Fruit fly (Drosophila melanogaster) whole organism, prepupa: ENCODE data around the gene L2HGDH.

Experiments
- Blimp-1 ChIP-seq: fragments of 200-800 bp; sonication (Bioruptor generic); optimal IDR thresholded peaks from 3 replicates; lab custom pipeline; 2017; ENCODE audit warnings: missing biosample characterization, missing genetic modification characterization, mild to moderate bottlenecking, moderate library complexity, missing genetic modification reagents
- CG10631 ChIP-seq: fragments of 200-800 bp; sonication (Bioruptor generic); optimal IDR thresholded peaks from 2 replicates; lab custom pipeline; 2016; ENCODE audit warnings: missing biosample characterization, missing genetic modification characterization
- CG10669 ChIP-seq: fragments of 200-800 bp; sonication (Bioruptor generic); optimal IDR thresholded peaks from 3 replicates; lab custom pipeline; 2018; ENCODE audit warnings: missing biosample characterization, mild to moderate bottlenecking, missing genetic modification characterization, moderate library complexity
- CG11762 ChIP-seq: fragments of 200-800 bp; sonication (Bioruptor generic); optimal IDR thresholded peaks from 3 replicates; lab custom pipeline; 2016; ENCODE audit warnings: missing biosample characterization, missing genetic modification characterization; ENCODE audit not compliant: insufficient read depth
- CG1621 ChIP-seq: fragments of 200-800 bp; sonication (Bioruptor generic); optimal IDR thresholded peaks from 3 replicates; lab custom pipeline; 2018; ENCODE audit warnings: missing biosample characterization, mild to moderate bottlenecking, missing genetic modification characterization
- CG16779 ChIP-seq: fragments of 200-800 bp; sonication (Bioruptor generic); optimal IDR thresholded peaks from 3 replicates; lab custom pipeline; 2017; ENCODE audit warnings: missing biosample characterization, mild to moderate bottlenecking, missing genetic modification characterization
- CG31627 ChIP-seq: fragments of 200-800 bp; sonication (Bioruptor generic); optimal IDR thresholded peaks from 3 replicates; lab custom pipeline; 2016; ENCODE audit warnings: missing biosample characterization, missing genetic modification characterization
- CG3919 ChIP-seq: fragments of 200-800 bp; sonication (Bioruptor generic); optimal IDR thresholded peaks from 3 replicates; lab custom pipeline; 2016; ENCODE audit warnings: missing biosample characterization, missing genetic modification characterization
- CG6163 ChIP-seq: fragments of 200-800 bp; sonication (Bioruptor generic); IDR thresholded peaks from 3 replicates; pipeline ENCODE4 v1.3.6; 2022; ENCODE audit warnings: missing biosample characterization, missing genetic modification characterization
- CG6808 ChIP-seq: fragments of 200-800 bp; sonication (Bioruptor generic); optimal IDR thresholded peaks from 3 replicates; lab custom pipeline; 2017; ENCODE audit warnings: missing biosample characterization, missing genetic modification characterization, mild to moderate bottlenecking, moderate library complexity, missing genetic modification reagents
- CG6854 ChIP-seq: fragments of 200-800 bp; sonication (Bioruptor generic); optimal IDR thresholded peaks from 2 replicates; lab custom pipeline; 2017; ENCODE audit warnings: missing biosample characterization, mild to moderate bottlenecking, missing genetic modification characterization
- CG7368 ChIP-seq: fragments of 200-800 bp; sonication (Bioruptor generic); optimal IDR thresholded peaks from 3 replicates; lab custom pipeline; 2016; ENCODE audit warnings: missing biosample characterization, missing genetic modification characterization
- CG8632 ChIP-seq: fragments of 200-800 bp; sonication (Bioruptor generic); optimal IDR thresholded peaks from 3 replicates; lab custom pipeline; 2016; ENCODE audit warnings: missing biosample characterization, missing genetic modification characterization
- Eip75B ChIP-seq: fragments of 200-800 bp; sonication (Bioruptor generic); optimal IDR thresholded peaks from 3 replicates; lab custom pipeline; 2016; ENCODE audit warnings: missing biosample characterization, missing genetic modification characterization
- Eip78C ChIP-seq: fragments of 200-800 bp; sonication (Bioruptor generic); peaks from one replicate; lab custom pipeline; 2016; ENCODE audit warnings: missing biosample characterization, missing genetic modification characterization
- Ets21C ChIP-seq: fragments of 200-800 bp; sonication (Bioruptor generic); optimal IDR thresholded peaks from 3 replicates; lab custom pipeline; 2016; ENCODE audit warnings: missing biosample characterization, missing genetic modification characterization
- Gug ChIP-seq: fragments of 200-800 bp; sonication (Bioruptor generic); IDR thresholded peaks from 2 replicates; pipeline ENCODE4 v1.3.6; 2022; ENCODE audit warnings: missing biosample characterization, missing genetic modification characterization
- Hr4 ChIP-seq: fragments of 200-800 bp; sonication (Bioruptor generic); optimal IDR thresholded peaks from 3 replicates; lab custom pipeline; 2016; ENCODE audit warnings: missing biosample characterization, missing genetic modification characterization
- Lpt ChIP-seq: fragments of 200-800 bp; sonication (Bioruptor generic); optimal IDR thresholded peaks from 3 replicates; lab custom pipeline; 2016; ENCODE audit warnings: missing biosample characterization, missing genetic modification characterization
- Smox ChIP-seq: fragments of 200-800 bp; sonication (Bioruptor generic); optimal IDR thresholded peaks from 3 replicates; lab custom pipeline; 2016; ENCODE audit warnings: missing biosample characterization, missing genetic modification characterization
- Sox102F ChIP-seq: fragments of 200-800 bp; sonication (Bioruptor generic); optimal IDR thresholded peaks from 2 replicates; lab custom pipeline; 2016; ENCODE audit warnings: missing biosample characterization, mild to moderate bottlenecking, missing genetic modification characterization
- Sox15 ChIP-seq: fragments of 200-800 bp; sonication (Bioruptor generic); optimal IDR thresholded peaks from 3 replicates; lab custom pipeline; 2016; ENCODE audit warnings: missing biosample characterization, missing genetic modification characterization
- dac ChIP-seq: fragments of 200-800 bp; sonication (Bioruptor generic); optimal IDR thresholded peaks from 2 replicates; lab custom pipeline; 2017; ENCODE audit warnings: missing biosample characterization, mild to moderate bottlenecking, missing genetic modification characterization
- eg ChIP-seq: fragments of 200-800 bp; sonication (Bioruptor generic); IDR thresholded peaks from 3 replicates; pipeline ENCODE4 v1.3.6; 2022; ENCODE audit warnings: missing biosample characterization, missing genetic modification characterization
- fd59A ChIP-seq: fragments of 200-800 bp; sonication (Bioruptor generic); optimal IDR thresholded peaks from 2 replicates; lab custom pipeline; 2017; ENCODE audit warnings: missing biosample characterization, mild to moderate bottlenecking, missing genetic modification characterization, missing genetic modification reagents
- fd85E ChIP-seq: fragments of 200-800 bp; sonication (Bioruptor generic); optimal IDR thresholded peaks from 3 replicates; lab custom pipeline; 2016; ENCODE audit warnings: missing biosample characterization, missing genetic modification characterization
- fkh ChIP-seq: fragments of 200-800 bp; sonication (Bioruptor generic); optimal IDR thresholded peaks from 3 replicates; lab custom pipeline; 2017; ENCODE audit warnings: missing biosample characterization, mild to moderate bottlenecking, missing genetic modification characterization, moderate library complexity
- lz ChIP-seq: fragments of 200-800 bp; sonication (Bioruptor generic); optimal IDR thresholded peaks from 3 replicates; lab custom pipeline; 2016; ENCODE audit warnings: missing biosample characterization, missing genetic modification characterization
- net ChIP-seq: fragments of 200-800 bp; sonication (Bioruptor generic); optimal IDR thresholded peaks from 3 replicates; lab custom pipeline; 2016; ENCODE audit warnings: missing biosample characterization, missing genetic modification characterization
- pdm3 ChIP-seq: fragments of 200-800 bp; sonication (Bioruptor generic); optimal IDR thresholded peaks from 3 replicates; lab custom pipeline; 2016; ENCODE audit warnings: missing biosample characterization, missing genetic modification characterization
- salr ChIP-seq, 2 experiments: fragments of 200-800 bp; sonication (Bioruptor generic); optimal IDR thresholded peaks; 3 replicates each; lab custom pipeline; 2016 to 2018; ENCODE audit warnings: missing biosample characterization in 2 of 2, missing genetic modification characterization in 2 of 2, mild to moderate bottlenecking in 1 of 2
- ss ChIP-seq, 2 experiments: fragments of 200-800 bp; sonication (Bioruptor generic); optimal IDR thresholded peaks; 2 replicates in 1 of 2; 3 replicates in 1 of 2; lab custom pipeline; 2017 to 2018; ENCODE audit warnings: mild to moderate bottlenecking in 2 of 2, missing biosample characterization in 2 of 2, missing genetic modification characterization in 2 of 2, moderate library complexity in 1 of 2
- svp ChIP-seq: fragments of 200-800 bp; sonication (Bioruptor generic); peaks from one replicate; lab custom pipeline; 2016; ENCODE audit warnings: missing biosample characterization, missing genetic modification characterization
- topi ChIP-seq: fragments of 200-800 bp; sonication (Bioruptor generic); optimal IDR thresholded peaks from 3 replicates; lab custom pipeline; 2016; ENCODE audit warnings: missing biosample characterization, missing genetic modification characterization
- vri ChIP-seq: fragments of 200-800 bp; sonication (Bioruptor generic); optimal IDR thresholded peaks from 3 replicates; lab custom pipeline; 2016; ENCODE audit warnings: missing biosample characterization, mild to moderate bottlenecking, missing genetic modification characterization

L2HGDH gene

DNA sequence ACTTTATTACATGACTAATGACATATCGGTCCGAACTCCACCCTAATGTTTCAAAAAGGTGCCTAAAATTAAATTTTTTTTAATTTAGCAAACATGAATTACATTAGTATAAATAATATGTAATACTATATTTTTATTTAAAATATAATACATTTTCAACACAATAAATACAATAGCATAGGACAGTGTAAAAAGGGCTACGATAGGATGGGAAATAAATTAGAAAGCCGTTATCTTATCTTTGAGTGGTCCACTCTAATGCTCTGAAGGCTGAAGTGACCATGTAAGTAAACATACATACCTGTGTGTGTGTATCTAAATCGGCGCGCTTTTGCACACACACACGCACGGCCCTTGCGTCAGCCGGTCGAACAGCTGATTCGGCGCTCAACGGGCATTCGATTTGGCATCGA is 28.7 kb upstream of the L2HGDH start, which contains the start of gene CG31793 (continued):
- TF ChIP-seq CG1621 (tag; lab: Kevin White, UChicago) = no peak
- no peak for TF ChIP-seq fd59A
- TF ChIP-seq CG7368 (GFP tag; lab: Kevin White, UChicago) = no peak
- peak in 1 of 2 experiments; percentile 35 for TF ChIP-seq ss (GFP tag; optimal IDR thresholded peaks at IDR 0.05; lab: Kevin White, UChicago)
- TF ChIP-seq lz (GFP tag; lab: Kevin White, UChicago) = peak; percentile 26
- TF ChIP-seq Smox (GFP tag; lab: Kevin White, UChicago) = no peak
- TF ChIP-seq topi (GFP tag; lab: Kevin White, UChicago) = peak; percentile 34
- TF ChIP-seq Sox102F (GFP tag; lab: Kevin White, UChicago) = no peak
- peak; percentile 22 for TF ChIP-seq CG16779
- TF ChIP-seq Sox15 (GFP tag; lab: Kevin White, UChicago) = no peak
- no peak for TF ChIP-seq dac (GFP tag; lab: Kevin White, UChicago)
- TF ChIP-seq Hr4 (GFP tag; lab: Kevin White, UChicago) = peak; percentile 36
- TF ChIP-seq, all 60 proteins: peak for 34

dm6 chr2L:19002468-19002867 is 28.2 kb upstream of the L2HGDH start:
- TF ChIP-seq CG31627 (GFP tag; lab: Kevin White, UChicago) = no peak
- no peak for TF ChIP-seq Lpt
- TF ChIP-seq CG6808 = no peak
- TF ChIP-seq salr (GFP tag; optimal IDR thresholded peaks at IDR 0.05; lab: Kevin White, UChicago) = no peak
- TF ChIP-seq Hr4 (GFP tag; lab: Kevin White, UChicago) = no peak
- TF ChIP-seq CG8632 (GFP tag; lab: Kevin White, UChicago) = no peak
- TF ChIP-seq CG6163 (GFP tag; lab: Robert Waterston, UW) = no peak
- no peak for TF ChIP-seq CG10631 (GFP tag; lab: Kevin White, UChicago)
- TF ChIP-seq Sox15 (GFP tag; lab: Kevin White, UChicago) = no peak
- no peak for TF ChIP-seq CG10669 (GFP tag; lab: Kevin White, UChicago)
- no peak for TF ChIP-seq pdm3
- TF ChIP-seq CG11762 = no peak
- TF ChIP-seq fd85E (GFP tag; lab: Kevin White, UChicago) = no peak
- TF ChIP-seq fd59A = no peak
- no peak for TF ChIP-seq net (GFP tag; lab: Kevin White, UChicago)
- no peak for TF ChIP-seq Eip78C (GFP tag; lab: Kevin White, UChicago)
- no peak for TF ChIP-seq eg (GFP tag; lab: Robert Waterston, UW)
- no peak for TF ChIP-seq Ets21C (GFP tag; lab: Kevin White, UChicago)
- TF ChIP-seq CG6854 = no peak
- TF ChIP-seq fkh (GFP tag; lab: Kevin White, UChicago) = no peak

- TF ChIP-seq CG7368 (GFP tag; lab: Kevin White, UChicago) (no peak), Eip75B (GFP tag; lab: Kevin White, UChicago) (no peak), Sox15 (GFP tag; lab: Kevin White, UChicago) (no peak), svp (GFP tag; lab: Kevin White, UChicago) (no peak), Blimp-1 (GFP tag; lab: Kevin White, UChicago) (no peak)
These were observed 22.9 kb upstream of the L2HGDH start, which contains the start of gene CG31792 for dm6 chr2L:18997148-18997547. Gene CG31792 (plus strand): TSS chr2L:18997448.

DNA sequence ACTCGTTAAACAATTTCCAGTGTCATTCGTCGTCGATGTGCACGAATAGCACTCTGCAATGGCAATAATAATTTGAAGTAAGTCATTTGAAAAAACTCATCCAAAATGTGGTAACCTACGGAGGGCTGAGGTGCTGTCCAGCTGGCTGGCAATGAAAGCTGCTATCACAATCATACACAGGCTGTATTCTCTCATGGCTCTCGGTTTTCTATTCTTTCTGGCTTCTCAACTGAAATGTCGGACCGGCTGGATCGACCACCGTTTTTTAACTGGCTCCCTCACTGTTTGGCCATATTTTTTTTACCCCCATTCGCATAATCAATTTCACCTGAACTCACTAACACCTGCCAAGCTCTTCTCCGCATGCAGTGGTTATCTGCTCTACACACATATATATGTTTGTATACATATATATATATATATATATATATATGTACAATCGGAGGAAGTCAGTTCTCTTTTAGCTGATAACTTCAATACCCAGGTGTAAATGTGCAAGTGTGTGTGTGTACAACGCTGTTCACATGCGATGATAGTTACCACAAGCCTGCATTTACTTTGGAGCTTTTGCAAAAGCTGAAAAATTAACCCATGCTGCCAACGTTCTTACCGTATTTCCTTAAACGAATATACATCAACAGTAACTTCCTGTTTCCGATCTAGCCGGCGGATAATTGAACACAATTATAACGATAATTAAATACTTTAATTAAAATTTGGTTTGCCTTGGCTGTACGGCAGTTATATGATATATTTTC is 21.6 kb upstream of the L2HGDH start, which contains the start of gene CG10650:
Gene CG10650, minus strand, starts transcription at position 275 of the 758 bp plus-strand sequence.
- TF ChIP-seq Eip78C (GFP tag; lab: Kevin White, UChicago) (peak; percentile 9), Sox15 (GFP tag; lab: Kevin White, UChicago) (no peak), vri (GFP tag; lab: Kevin White, UChicago) (peak; percentile 78), Smox (GFP tag; lab: Kevin White, UChicago) (no peak), CG6854 (no peak), CG3919 (GFP tag; lab: Kevin White, UChicago) (no peak), Gug (no peak), topi (GFP tag; lab: Kevin White, UChicago) (no peak)
